Fruit fly (Drosophila melanogaster) whole organism, embryonic: ENCODE data around the gene Pgm1.

Experiments
- Atf6 ChIP-seq: fragments of 200-800 bp; sonication (Bioruptor generic); IDR thresholded peaks from 2 replicates; pipeline ENCODE4 v1.3.6; 2022; ENCODE audit warnings: missing biosample characterization, missing genetic modification characterization
- CG11093 ChIP-seq: fragments of 200-800 bp; sonication (Bioruptor generic); IDR thresholded peaks from 3 replicates; pipeline ENCODE4 v1.3.6; 2022; ENCODE audit warnings: missing biosample characterization, missing genetic modification characterization
- CG14667 ChIP-seq: fragments of 200-800 bp; sonication (Bioruptor generic); IDR thresholded peaks from 2 replicates; pipeline ENCODE4 v1.3.6; 2022; ENCODE audit warnings: missing biosample characterization, missing genetic modification characterization
- CG15601 ChIP-seq: fragments of 200-800 bp; sonication (Bioruptor generic); optimal IDR thresholded peaks from 3 replicates; lab custom pipeline; 2019; ENCODE audit warnings: missing biosample characterization, mild to moderate bottlenecking, missing genetic modification characterization, moderate library complexity
- CG17359 ChIP-seq: fragments of 200-800 bp; sonication (Bioruptor generic); optimal IDR thresholded peaks from 3 replicates; lab custom pipeline; 2018; ENCODE audit warnings: missing biosample characterization, mild to moderate bottlenecking, missing genetic modification characterization, moderate library complexity
- CG17385 ChIP-seq: fragments of 200-800 bp; sonication (Bioruptor generic); optimal IDR thresholded peaks from 3 replicates; lab custom pipeline; 2018; ENCODE audit warnings: missing biosample characterization, mild to moderate bottlenecking, missing genetic modification characterization
- CG17802 ChIP-seq: fragments of 200-800 bp; sonication (Bioruptor generic); optimal IDR thresholded peaks from 2 replicates; lab custom pipeline; 2018; ENCODE audit warnings: missing biosample characterization, mild to moderate bottlenecking, missing genetic modification characterization, moderate library complexity
- CG2875 ChIP-seq: fragments of 200-800 bp; sonication (Bioruptor generic); optimal IDR thresholded peaks from 2 replicates; lab custom pipeline; 2017; ENCODE audit warnings: missing biosample characterization, mild to moderate bottlenecking, missing genetic modification characterization, missing genetic modification reagents
- CG30020 ChIP-seq: fragments of 200-800 bp; optimal IDR thresholded peaks from 2 replicates; lab custom pipeline; 2019; ENCODE audit warnings: missing biosample characterization, mild to moderate bottlenecking, missing genetic modification characterization, moderate library complexity
- CG3281 ChIP-seq: fragments of 200-800 bp; sonication (Bioruptor generic); optimal IDR thresholded peaks from 3 replicates; lab custom pipeline; 2017; ENCODE audit warnings: missing biosample characterization, mild to moderate bottlenecking, missing genetic modification characterization
- CG3838 ChIP-seq: fragments of 200-800 bp; sonication (Bioruptor generic); optimal IDR thresholded peaks from 3 replicates; lab custom pipeline; 2016; ENCODE audit warnings: missing biosample characterization, missing genetic modification characterization
- CG4360 ChIP-seq: fragments of 200-800 bp; sonication (Bioruptor generic); IDR thresholded peaks from 2 replicates; pipeline ENCODE4 v1.3.6; 2022; ENCODE audit warnings: missing biosample characterization, missing genetic modification characterization
- CG4424 ChIP-seq: fragments of 200-800 bp; sonication (Bioruptor generic); optimal IDR thresholded peaks from 3 replicates; lab custom pipeline; 2016; ENCODE audit warnings: missing biosample characterization, missing genetic modification characterization
- CG6175 ChIP-seq: fragments of 200-800 bp; sonication (Bioruptor generic); IDR thresholded peaks from 3 replicates; pipeline ENCODE4 v1.3.6; 2022; ENCODE audit warnings: missing biosample characterization, missing genetic modification characterization
- CG6683 ChIP-seq: fragments of 200-800 bp; sonication (Bioruptor generic); optimal IDR thresholded peaks from 2 replicates; lab custom pipeline; 2017; ENCODE audit warnings: missing biosample characterization, mild to moderate bottlenecking, missing genetic modification characterization, missing genetic modification reagents
- CG7963 ChIP-seq: fragments of 200-800 bp; sonication (Bioruptor generic); IDR thresholded peaks from 3 replicates; pipeline ENCODE4 v1.3.6; 2022; ENCODE audit warnings: missing biosample characterization, missing genetic modification characterization; ENCODE audit not compliant: partially characterized antibody
- CG7987 ChIP-seq: fragments of 200-800 bp; sonication (Bioruptor generic); optimal IDR thresholded peaks from 2 replicates; lab custom pipeline; 2018; ENCODE audit warnings: missing biosample characterization, mild to moderate bottlenecking, missing genetic modification characterization, moderate library complexity
- CG9797 ChIP-seq: fragments of 200-800 bp; sonication (Bioruptor generic); optimal IDR thresholded peaks from 3 replicates; lab custom pipeline; 2018; ENCODE audit warnings: missing biosample characterization, mild to moderate bottlenecking, missing genetic modification characterization
- HLH4C ChIP-seq: fragments of 200-800 bp; sonication (Bioruptor generic); IDR thresholded peaks from 3 replicates; pipeline ENCODE4 v1.3.6; 2022; ENCODE audit warnings: missing biosample characterization, missing genetic modification characterization; ENCODE audit not compliant: partially characterized antibody
- Hey ChIP-seq: fragments of 200-800 bp; sonication (Bioruptor generic); optimal IDR thresholded peaks from 3 replicates; lab custom pipeline; 2018; ENCODE audit warnings: missing biosample characterization, mild to moderate bottlenecking, missing genetic modification characterization
- MESR4 ChIP-seq: fragments of 200-800 bp; sonication (Bioruptor generic); optimal IDR thresholded peaks from 2 replicates; lab custom pipeline; 2018; ENCODE audit warnings: missing biosample characterization, mild to moderate bottlenecking, missing genetic modification characterization, moderate library complexity
- MTF-1 ChIP-seq: fragments of 200-800 bp; sonication (Bioruptor generic); optimal IDR thresholded peaks from 2 replicates; lab custom pipeline; 2018; ENCODE audit warnings: missing biosample characterization, mild to moderate bottlenecking, missing genetic modification characterization, borderline replicate concordance
- Myb ChIP-seq: fragments of 200-800 bp; sonication (Bioruptor generic); optimal IDR thresholded peaks from 2 replicates; lab custom pipeline; 2016; ENCODE audit warnings: missing biosample characterization, missing genetic modification characterization
- Sox102F ChIP-seq: fragments of 200-800 bp; sonication (Bioruptor generic); optimal IDR thresholded peaks from 2 replicates; lab custom pipeline; 2018; ENCODE audit warnings: missing biosample characterization, mild to moderate bottlenecking, missing genetic modification characterization, moderate library complexity
- bbx ChIP-seq: fragments of 200-800 bp; sonication (Bioruptor generic); IDR thresholded peaks from 2 replicates; pipeline ENCODE4 v1.3.6; 2022; ENCODE audit warnings: missing biosample characterization, missing genetic modification characterization; ENCODE audit not compliant: partially characterized antibody
- bowl ChIP-seq: fragments of 200-800 bp; sonication (Bioruptor generic); IDR thresholded peaks from 2 replicates; pipeline ENCODE4 v1.3.6; 2022; ENCODE audit warnings: missing biosample characterization, missing genetic modification characterization
- cg ChIP-seq: fragments of 200-800 bp; sonication (Bioruptor generic); optimal IDR thresholded peaks from 3 replicates; lab custom pipeline; 2019; ENCODE audit warnings: missing biosample characterization, mild to moderate bottlenecking, missing genetic modification characterization, moderate library complexity
- dati ChIP-seq: fragments of 200-800 bp; sonication (Bioruptor generic); IDR thresholded peaks from 2 replicates; pipeline ENCODE4 v1.3.6; 2022; ENCODE audit warnings: missing biosample characterization, missing genetic modification characterization
- ems ChIP-seq: fragments of 200-800 bp; sonication (Bioruptor generic); optimal IDR thresholded peaks from 3 replicates; lab custom pipeline; 2016; ENCODE audit warnings: missing biosample characterization, missing genetic modification characterization
- esg ChIP-seq: fragments of 200-800 bp; sonication (Bioruptor generic); conservative IDR thresholded peaks from 2 replicates; pipeline ENCODE4 v1.3.6; 2022; ENCODE audit warnings: missing biosample characterization, missing genetic modification characterization
- eve ChIP-seq, 2 experiments: fragments of >200 bp; optimal IDR thresholded peaks; 2 replicates each; lab custom pipeline; 2017; ENCODE audit warnings: missing biosample characterization in 2 of 2, missing genetic modification characterization in 2 of 2
- eyg ChIP-seq: fragments of 200-800 bp; sonication (Bioruptor generic); optimal IDR thresholded peaks from 3 replicates; lab custom pipeline; 2016; ENCODE audit warnings: missing biosample characterization, missing genetic modification characterization
- gem ChIP-seq: fragments of 200-800 bp; sonication (Bioruptor generic); optimal IDR thresholded peaks from 2 replicates; lab custom pipeline; 2019; ENCODE audit warnings: missing biosample characterization, mild to moderate bottlenecking, missing genetic modification characterization, moderate library complexity
- gro ChIP-seq: fragments of 200-800 bp; sonication (Bioruptor generic); optimal IDR thresholded peaks from 2 replicates; lab custom pipeline; 2016; ENCODE audit warnings: missing biosample characterization, missing genetic modification characterization
- ham ChIP-seq: fragments of 200-800 bp; sonication (Bioruptor generic); IDR thresholded peaks from 2 replicates; pipeline ENCODE4 v1.3.6; 2022; ENCODE audit warnings: missing biosample characterization, missing genetic modification characterization
- hkb ChIP-seq, 2 experiments: fragments of 200-800 bp in 1 of 2; fragments of >200 bp in 1 of 2; sonication (Bioruptor generic) in 1 of 2; IDR thresholded peaks in 1 of 2; optimal IDR thresholded peaks in 1 of 2; 2 replicates each; pipeline versions ENCODE4 v1.3.6 to Lab custom; 2017 to 2022; ENCODE audit warnings: missing biosample characterization in 1 of 2, missing genetic modification characterization in 1 of 2
- hth ChIP-seq: fragments of >200 bp; optimal IDR thresholded peaks from 2 replicates; lab custom pipeline; 2017; ENCODE audit warnings: inconsistent platforms
- nerfin-2 ChIP-seq: fragments of 200-800 bp; sonication (Bioruptor generic); IDR thresholded peaks from 2 replicates; pipeline ENCODE4 v1.3.6; 2022; ENCODE audit warnings: missing biosample characterization, missing genetic modification characterization; ENCODE audit not compliant: partially characterized antibody
- pan ChIP-seq, 4 experiments: fragments of >200 bp in 3 of 4; fragments of 200-800 bp in 1 of 4; sonication (Bioruptor generic) in 1 of 4; optimal IDR thresholded peaks in 3 of 4; IDR thresholded peaks in 1 of 4; 2 replicates each; pipeline versions ENCODE4 v1.3.6 to Lab custom; 2017 to 2022; ENCODE audit warnings: missing biosample characterization in 2 of 4, missing genetic modification characterization in 2 of 4, mixed read lengths in 1 of 4
- ranshi ChIP-seq: fragments of 200-800 bp; sonication (Bioruptor generic); IDR thresholded peaks from 2 replicates; pipeline ENCODE4 v1.3.6; 2022; ENCODE audit warnings: missing biosample characterization, missing genetic modification characterization
- rib ChIP-seq: fragments of 200-800 bp; sonication (Bioruptor generic); IDR thresholded peaks from 2 replicates; pipeline ENCODE4 v1.3.6; 2022; ENCODE audit warnings: missing biosample characterization, missing genetic modification characterization
- row ChIP-seq: fragments of 200-800 bp; sonication (Bioruptor generic); IDR thresholded peaks from 3 replicates; pipeline ENCODE4 v1.3.6; 2022; ENCODE audit warnings: missing biosample characterization, missing genetic modification characterization
- stwl ChIP-seq: fragments of 200-800 bp; sonication (Bioruptor generic); optimal IDR thresholded peaks from 3 replicates; lab custom pipeline; 2018; ENCODE audit warnings: missing biosample characterization, mild to moderate bottlenecking, missing genetic modification characterization, moderate library complexity
- toy ChIP-seq: fragments of 200-800 bp; sonication (Bioruptor generic); IDR thresholded peaks from 2 replicates; pipeline ENCODE4 v1.3.6; 2022; ENCODE audit warnings: missing biosample characterization, missing genetic modification characterization
- unpg ChIP-seq: fragments of 200-800 bp; sonication (Bioruptor generic); optimal IDR thresholded peaks from 3 replicates; lab custom pipeline; 2018; ENCODE audit warnings: missing biosample characterization, mild to moderate bottlenecking, missing genetic modification characterization, moderate library complexity
- vfl ChIP-seq: fragments of 200-800 bp; sonication (Bioruptor generic); optimal IDR thresholded peaks from 2 replicates; lab custom pipeline; 2016; ENCODE audit warnings: missing biosample characterization, missing genetic modification characterization
- wdn ChIP-seq: fragments of 200-800 bp; sonication (Bioruptor generic); IDR thresholded peaks from 2 replicates; pipeline ENCODE4 v1.3.6; 2022; ENCODE audit warnings: missing biosample characterization, missing genetic modification characterization
- zfh1 ChIP-seq: fragments of 200-800 bp; sonication (Bioruptor generic); IDR thresholded peaks from 3 replicates; pipeline ENCODE4 v1.3.6; 2022; ENCODE audit warnings: missing biosample characterization, missing genetic modification characterization

Pgm1 gene

dm6 chr3L:16131264-16132066, 3.1 kb upstream of the Pgm1 start, which contains the start of the genes Trs20 and elg1 (continued):
- TF ChIP-seq CG7963 (GFP tag; lab: Robert Waterston, UW) (no peak), Hey (no peak), CG17385 (peak; percentile 60), CG6683 (peak; percentile 10), CG14667 (no peak), vfl (GFP tag; lab: Kevin White, UChicago) (no peak), wdn (GFP tag; lab: Robert Waterston, UW) (no peak), CG17802 (tag; lab: Kevin White, UChicago) (no peak), bowl (no peak), CG11093 (GFP tag; lab: Robert Waterston, UW) (no peak), unpg (GFP tag; lab: Kevin White, UChicago) (peak; percentile 30), bbx (0 out of 2 replicates have a peak, but pooled peaks have one; percentile 11), gem (tag; lab: Kevin White, UChicago) (peak; percentile 81), gro (GFP tag; lab: Kevin White, UChicago) (peak; percentile 21), ranshi (GFP tag; lab: Robert Waterston, UW) (peak; percentile 5; the same call in 1 of the 2 replicates), CG3281 (GFP tag; lab: Kevin White, UChicago) (peak; percentile 51), zfh1 (no peak; the same call in 2 of the 3 replicates), Atf6 (GFP tag; lab: Robert Waterston, UW) (0 out of 2 replicates have a peak, but pooled peaks have one; percentile 12), CG30020 (tag; lab: Kevin White, UChicago) (peak; percentile 71), toy (GFP tag; lab: Robert Waterston, UW) (no peak), CG2875 (GFP tag; lab: Kevin White, UChicago) (no peak), cg (no peak), Myb (no peak), ham (GFP tag; lab: Robert Waterston, UW) (no peak), CG4360 (GFP tag; lab: Robert Waterston, UW) (no peak), CG4424 (peak; percentile 43), dati (GFP tag; lab: Robert Waterston, UW) (no peak), pan (optimal IDR thresholded peaks at IDR 0.05; lab: Kevin White, UChicago) (no peak), pan (GFP tag; optimal IDR thresholded peaks at IDR 0.05 in 1 of 2, IDR thresholded peaks at IDR 0.05 in 1 of 2) (peak in 1 of 2 experiments; percentile 11), HLH4C (GFP tag; lab: Robert Waterston, UW) (no peak), hth (no peak), stwl (tag; lab: Kevin White, UChicago) (peak; percentile 46), CG3838 (GFP tag; lab: Kevin White, UChicago) (no peak), CG17359 (tag; lab: Kevin White, UChicago) (peak; percentile 45), row (peak; percentile 75), CG7987 (GFP tag; lab: Kevin White, UChicago) (no peak), MTF-1 (GFP tag; lab: Kevin White, UChicago) (no peak), hkb (optimal IDR thresholded peaks at IDR 0.05; lab: Kevin White, UChicago) (no peak), hkb (GFP tag; IDR thresholded peaks at IDR 0.05; lab: Robert Waterston, UW) (0 out of 2 replicates have a peak, but pooled peaks have one; percentile 25), Sox102F (GFP tag; lab: Kevin White, UChicago) (no peak), eyg (no peak), nerfin-2 (GFP tag; lab: Robert Waterston, UW) (no peak), ems (GFP tag; lab: Kevin White, UChicago) (no peak), MESR4 (GFP tag; lab: Kevin White, UChicago) (peak; percentile 75), CG9797 (GFP tag; lab: Kevin White, UChicago) (peak; percentile 51), rib (GFP tag; lab: Robert Waterston, UW) (0 out of 2 replicates have a peak, but pooled peaks have one; percentile 32), CG15601 (tag; lab: Kevin White, UChicago) (peak; percentile 67), eve (GFP tag; optimal IDR thresholded peaks at IDR 0.05; lab: Kevin White, UChicago) (no peak), CG6175 (GFP tag; lab: Robert Waterston, UW) (no peak), esg (GFP tag; lab: Robert Waterston, UW) (no peak)
